Worm (Caenorhabditis elegans) whole organism, L2 larva: ENCODE measurements around the gene ZK856.5.

ENCODE experiments used
- R02D3.7 ChIP-seq: fragments of 150-350 bp; optimal IDR thresholded peaks from 2 replicates; lab custom pipeline; 2014; ENCODE audit warnings: missing biosample characterization, missing genetic modification characterization
- blmp-1 ChIP-seq: sonication (generic microtip); optimal IDR thresholded peaks from 2 replicates; lab custom pipeline; 2017; ENCODE audit warnings: missing genetic modification characterization, mild to moderate bottlenecking, missing compliant biosample characterization, antibody characterized with exemption, moderate library complexity; ENCODE audit not compliant: insufficient read depth
- ceh-82 ChIP-seq: fragments of 150-350 bp; optimal IDR thresholded peaks from 2 replicates; lab custom pipeline; 2014; ENCODE audit warnings: missing biosample characterization, missing genetic modification characterization
- crh-2 ChIP-seq: sonication (generic microtip); optimal IDR thresholded peaks from 2 replicates; lab custom pipeline; 2017; ENCODE audit warnings: missing biosample characterization, missing genetic modification characterization
- dmd-4 ChIP-seq: sonication (generic microtip); optimal IDR thresholded peaks from 2 replicates; lab custom pipeline; 2017; ENCODE audit warnings: missing biosample characterization, missing genetic modification characterization
- elt-1 ChIP-seq: fragments of 150-350 bp; optimal IDR thresholded peaks from 2 replicates; lab custom pipeline; 2014; ENCODE audit warnings: missing biosample characterization, missing genetic modification characterization
- gmeb-1 ChIP-seq: fragments of 150-350 bp; optimal IDR thresholded peaks from 2 replicates; lab custom pipeline; 2014; ENCODE audit warnings: missing biosample characterization, missing genetic modification characterization
- lsy-2 ChIP-seq, 2 experiments: fragments of 150-350 bp in 1 of 2; sonication (generic microtip) in 1 of 2; optimal IDR thresholded peaks; 2 replicates each; lab custom pipeline; 2014 to 2017; ENCODE audit warnings: missing biosample characterization in 2 of 2, missing genetic modification characterization in 2 of 2
- mdl-1 ChIP-seq, 2 experiments: fragments of 150-350 bp in 1 of 2; sonication (generic microtip) in 1 of 2; optimal IDR thresholded peaks; 2 replicates each; lab custom pipeline; 2017; ENCODE audit warnings: missing biosample characterization in 2 of 2, missing genetic modification characterization in 2 of 2
- nhr-77 ChIP-seq: fragments of 150-350 bp; optimal IDR thresholded peaks from 2 replicates; lab custom pipeline; 2014; ENCODE audit warnings: missing biosample characterization, missing genetic modification characterization
- snpc-4 ChIP-seq: fragments of 150-350 bp; optimal IDR thresholded peaks from 2 replicates; lab custom pipeline; 2014; ENCODE audit warnings: missing biosample characterization, missing genetic modification characterization
- ztf-11 ChIP-seq: sonication (generic microtip); optimal IDR thresholded peaks from 2 replicates; lab custom pipeline; 2017; ENCODE audit warnings: missing biosample characterization, missing genetic modification characterization

DNA sequence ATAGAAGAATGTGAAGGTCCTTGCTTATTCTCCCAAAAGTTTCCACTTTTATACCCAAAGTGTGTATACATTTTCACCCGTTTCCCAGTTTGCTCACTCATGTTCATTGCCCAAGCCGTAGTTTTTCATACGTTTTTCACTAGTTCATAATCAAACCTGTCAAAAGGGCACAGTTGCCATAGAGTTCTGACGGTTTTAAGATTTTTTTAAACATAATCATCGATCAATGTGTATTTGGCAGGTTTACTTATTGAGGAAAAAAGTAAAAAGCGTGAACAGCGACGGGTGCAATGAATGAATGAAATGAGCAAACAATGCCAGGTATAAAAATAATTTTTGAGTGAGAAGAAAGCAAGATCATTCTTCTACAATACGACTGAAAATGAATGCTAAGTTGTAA lies 31.4 kb upstream of the ZK856.5 start, which contains the start of the genes fipr-5 and fipr-9:
- TF ChIP-seq R02D3.7 (tag; lab: Kevin White, UChicago), result no peak
- no peak for TF ChIP-seq snpc-4 (tag; lab: Kevin White, UChicago)
- no peak for TF ChIP-seq lsy-2 (tag; optimal IDR thresholded peaks at IDR 0.05; lab: Kevin White, UChicago)
- TF ChIP-seq crh-2, result no peak
- TF ChIP-seq elt-1, result no peak
- no peak for TF ChIP-seq blmp-1 (tag; lab: Kevin White, UChicago)
- TF ChIP-seq mdl-1 (tag; optimal IDR thresholded peaks at IDR 0.05; lab: Kevin White, UChicago), result no peak
- no peak for TF ChIP-seq gmeb-1 (tag; lab: Kevin White, UChicago)
- no peak for TF ChIP-seq ztf-11 (tag; lab: Kevin White, UChicago)
- TF ChIP-seq ceh-82 (tag; lab: Kevin White, UChicago), result no peak
- TF ChIP-seq dmd-4 (tag; lab: Kevin White, UChicago), result no peak
- TF ChIP-seq nhr-77 (tag; lab: Kevin White, UChicago), result no peak
